Worm (Caenorhabditis elegans): ENCODE measurements around the gene Y60C6A.1.

DNA sequence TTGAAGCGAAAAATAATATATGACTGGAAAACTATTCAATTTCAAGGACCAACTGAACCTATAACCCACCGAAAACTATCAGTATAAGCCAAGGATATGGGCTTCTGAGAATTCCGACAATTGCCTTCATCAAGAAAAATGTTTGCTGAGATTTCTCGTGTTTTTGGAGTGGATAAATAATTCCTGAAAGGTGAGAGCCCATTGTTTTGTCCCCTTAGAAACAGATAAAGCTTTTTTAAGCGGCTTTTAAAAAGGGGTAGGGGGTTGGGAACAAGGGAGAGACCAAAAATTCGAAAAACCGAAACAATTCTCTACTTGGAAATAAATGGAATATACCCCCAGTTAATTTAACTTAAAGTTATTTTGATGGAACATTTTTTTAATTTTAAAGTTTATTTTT lies 16.9 kb upstream of the Y60C6A.1 start, which contains the start of gene C18G1.8:
- TF ChIP-seq W03F9.2 (tag; optimal IDR thresholded peaks at IDR 0.05) (no peak), dao-5 (tag; optimal IDR thresholded peaks at IDR 0.05) (no peak)

Data from whole organism, L4/young adult.